Worm (Caenorhabditis elegans) whole organism, midembryonic: ENCODE results near the gene sec-61.G.

Experiments
- T22C8.4 ChIP-seq: fragments of 200-800 bp; sonication (Bioruptor generic); IDR thresholded peaks from 2 replicates; pipeline ENCODE4 v1.3.6; 2022; ENCODE audit warnings: missing genetic modification characterization, missing compliant biosample characterization
- cog-1 ChIP-seq: sonication (generic microtip); optimal IDR thresholded peaks from 2 replicates; lab custom pipeline; 2016; ENCODE audit warnings: missing genetic modification characterization, missing compliant biosample characterization
- flt-1 ChIP-seq: fragments of 200-800 bp; sonication (Bioruptor generic); IDR thresholded peaks from 2 replicates; pipeline ENCODE4 v1.3.6; 2022; ENCODE audit warnings: missing genetic modification characterization, missing compliant biosample characterization
- klf-2 ChIP-seq: fragments of 200-800 bp; sonication (Bioruptor generic); conservative IDR thresholded peaks from 2 replicates; pipeline ENCODE4 v1.3.6; 2022; ENCODE audit warnings: missing genetic modification reagents, missing genetic modification characterization, missing compliant biosample characterization
- med-1 ChIP-seq: sonication (generic microtip); optimal IDR thresholded peaks from 2 replicates; lab custom pipeline; 2017; ENCODE audit warnings: missing genetic modification characterization, mild to moderate bottlenecking, missing compliant biosample characterization, antibody characterized with exemption, missing genetic modification reagents; ENCODE audit not compliant: insufficient read depth
- ref-1 ChIP-seq: fragments of 200-800 bp; sonication (Bioruptor generic); conservative IDR thresholded peaks from 2 replicates; pipeline ENCODE4 v1.3.6; 2022; ENCODE audit warnings: missing genetic modification reagents, missing genetic modification characterization, missing compliant biosample characterization
- tab-1 ChIP-seq: fragments of 200-800 bp; sonication (Bioruptor generic); IDR thresholded peaks from 2 replicates; pipeline ENCODE4 v1.3.6; 2022; ENCODE audit warnings: missing genetic modification characterization, missing compliant biosample characterization
- ztf-23 ChIP-seq: fragments of 200-800 bp; sonication (Bioruptor generic); IDR thresholded peaks from 2 replicates; pipeline ENCODE4 v1.3.6; 2022; ENCODE audit warnings: missing genetic modification reagents, missing genetic modification characterization, missing compliant biosample characterization
- ztf-29 ChIP-seq: fragments of 200-800 bp; sonication (Bioruptor generic); IDR thresholded peaks from 2 replicates; pipeline ENCODE4 v1.3.6; 2022; ENCODE audit warnings: missing genetic modification reagents, missing genetic modification characterization, missing compliant biosample characterization

ce11 chrV:10880138-10880882 lies 16.6 kb downstream of the sec-61.G start, which contains the start of gene F32D8.1:
- TF ChIP-seq ref-1 (no peak), med-1 (GFP tag; lab: Kevin White, UChicago) (no peak), klf-2 (GFP tag; lab: Robert Waterston, UW) (no peak), T22C8.4 (GFP tag; lab: Robert Waterston, UW) (no peak), flt-1 (GFP tag; lab: Robert Waterston, UW) (no peak), tab-1 (GFP tag; lab: Robert Waterston, UW) (no peak), ztf-23 (GFP tag; lab: Robert Waterston, UW) (no peak), cog-1 (no peak), ztf-29 (GFP tag; lab: Robert Waterston, UW) (no peak)
